Fruit fly (Drosophila melanogaster) S2 (cell line): ENCODE measurements around the gene Dpp10.

Experiments used
- CG8478 ChIP-seq: fragments of >200 bp; optimal IDR thresholded peaks from 2 replicates; lab custom pipeline; 2018
- CTCF ChIP-seq, 2 experiments: fragments of >200 bp; optimal IDR thresholded peaks; 2 replicates each; lab custom pipeline; 2018

- TF ChIP-seq CG8478 (lab: Kevin White, UChicago), result no peak
- no peak for TF ChIP-seq CTCF (optimal IDR thresholded peaks at IDR 0.05; lab: Kevin White, UChicago)
These were observed 21.2 kb upstream of the Dpp10 start for dm6 chr2L:6622031-6622430.
